Fruit fly (Drosophila melanogaster): ENCODE results near the gene Mkrn1.

- no peak for TF ChIP-seq Pif1A (GFP tag; optimal IDR thresholded peaks at IDR 0.05)
- no peak for TF ChIP-seq D1 (tag; optimal IDR thresholded peaks at IDR 0.05)
- no peak for TF ChIP-seq Ets98B (GFP tag; IDR thresholded peaks at IDR 0.05)
Observed at dm6 chr3L:21518345-21518744, 15.2 kb downstream of the Mkrn1 start.
